Worm (Caenorhabditis elegans) whole organism, midembryonic: Measurements from ENCODE around the gene R04F11.2.

Experiments
- T22C8.4 ChIP-seq: fragments of 200-800 bp; sonication (Bioruptor generic); IDR thresholded peaks from 2 replicates; pipeline ENCODE4 v1.3.6; 2022; ENCODE audit warnings: missing genetic modification characterization, missing compliant biosample characterization
- flt-1 ChIP-seq: fragments of 200-800 bp; sonication (Bioruptor generic); IDR thresholded peaks from 2 replicates; pipeline ENCODE4 v1.3.6; 2022; ENCODE audit warnings: missing genetic modification characterization, missing compliant biosample characterization
- klf-2 ChIP-seq: fragments of 200-800 bp; sonication (Bioruptor generic); conservative IDR thresholded peaks from 2 replicates; pipeline ENCODE4 v1.3.6; 2022; ENCODE audit warnings: missing genetic modification reagents, missing genetic modification characterization, missing compliant biosample characterization
- med-1 ChIP-seq: sonication (generic microtip); optimal IDR thresholded peaks from 2 replicates; lab custom pipeline; 2017; ENCODE audit warnings: missing genetic modification characterization, mild to moderate bottlenecking, missing compliant biosample characterization, antibody characterized with exemption, missing genetic modification reagents; ENCODE audit not compliant: insufficient read depth
- ref-1 ChIP-seq: fragments of 200-800 bp; sonication (Bioruptor generic); conservative IDR thresholded peaks from 2 replicates; pipeline ENCODE4 v1.3.6; 2022; ENCODE audit warnings: missing genetic modification reagents, missing genetic modification characterization, missing compliant biosample characterization
- tab-1 ChIP-seq: fragments of 200-800 bp; sonication (Bioruptor generic); IDR thresholded peaks from 2 replicates; pipeline ENCODE4 v1.3.6; 2022; ENCODE audit warnings: missing genetic modification characterization, missing compliant biosample characterization
- ztf-23 ChIP-seq: fragments of 200-800 bp; sonication (Bioruptor generic); IDR thresholded peaks from 2 replicates; pipeline ENCODE4 v1.3.6; 2022; ENCODE audit warnings: missing genetic modification reagents, missing genetic modification characterization, missing compliant biosample characterization

DNA sequence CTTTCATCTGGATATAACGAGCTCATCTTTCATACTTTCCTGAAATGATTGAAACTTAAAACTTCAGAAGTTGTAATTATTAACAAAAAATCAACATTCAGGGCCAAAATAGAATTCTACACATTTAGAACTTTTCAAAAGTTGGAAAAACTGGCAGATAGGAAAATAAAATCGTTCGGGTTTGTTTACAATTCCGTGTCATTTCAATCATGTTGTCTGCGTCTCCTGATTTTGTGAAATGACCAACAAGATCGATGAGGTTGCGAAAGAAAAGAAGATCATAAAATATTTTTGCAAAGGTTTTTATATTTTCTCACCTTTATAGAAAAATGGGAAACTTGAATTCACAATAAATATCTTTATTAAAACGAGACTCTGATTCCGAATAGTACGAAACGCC, 29.6 kb upstream of the R04F11.2 start, which contains the start of gene rskd-1:
- TF ChIP-seq tab-1 (GFP tag; lab: Robert Waterston, UW), result no peak
- no peak for TF ChIP-seq ztf-23 (GFP tag; lab: Robert Waterston, UW)
- TF ChIP-seq flt-1, result no peak
- TF ChIP-seq med-1 (GFP tag; lab: Kevin White, UChicago), result no peak
- TF ChIP-seq ref-1 (GFP tag; lab: Robert Waterston, UW), result no peak
- no peak for TF ChIP-seq T22C8.4 (GFP tag; lab: Robert Waterston, UW)
- no peak for TF ChIP-seq klf-2
